Fruit fly (Drosophila melanogaster) whole organism, embryonic: ENCODE measurements around the gene Crys.

Experiments
- Atf-2 ChIP-seq: fragments of 200-800 bp; sonication (Bioruptor generic); optimal IDR thresholded peaks from 2 replicates; lab custom pipeline; 2016; ENCODE audit warnings: missing biosample characterization, missing genetic modification characterization
- Atf3 ChIP-seq: fragments of 200-800 bp; sonication (Bioruptor generic); optimal IDR thresholded peaks from 3 replicates; lab custom pipeline; 2016; ENCODE audit warnings: missing biosample characterization, missing genetic modification characterization
- Atf6 ChIP-seq: fragments of 200-800 bp; sonication (Bioruptor generic); IDR thresholded peaks from 2 replicates; pipeline ENCODE4 v1.3.6; 2022; ENCODE audit warnings: missing biosample characterization, missing genetic modification characterization
- C15 ChIP-seq: fragments of 200-800 bp; sonication (Bioruptor generic); IDR thresholded peaks from 3 replicates; pipeline ENCODE4 v1.3.6; 2022; ENCODE audit warnings: missing biosample characterization, missing genetic modification characterization
- CG10321 ChIP-seq: fragments of 200-800 bp; sonication (Bioruptor generic); IDR thresholded peaks from 2 replicates; pipeline ENCODE4 v1.3.6; 2022; ENCODE audit warnings: missing biosample characterization, missing genetic modification characterization
- CG13424 ChIP-seq: fragments of 200-800 bp; sonication (Bioruptor generic); optimal IDR thresholded peaks from 2 replicates; lab custom pipeline; 2019; ENCODE audit warnings: missing biosample characterization, mild to moderate bottlenecking, missing genetic modification characterization, moderate library complexity
- CG14050 ChIP-seq: fragments of 200-800 bp; sonication (Bioruptor generic); IDR thresholded peaks from 3 replicates; pipeline ENCODE4 v1.3.6; 2022; ENCODE audit warnings: missing biosample characterization, missing genetic modification characterization
- CG14441 ChIP-seq: fragments of 200-800 bp; sonication (Bioruptor generic); IDR thresholded peaks from 2 replicates; pipeline ENCODE4 v1.3.6; 2022; ENCODE audit warnings: missing biosample characterization, missing genetic modification characterization
- CG1529 ChIP-seq: fragments of 200-800 bp; sonication (Bioruptor generic); optimal IDR thresholded peaks from 3 replicates; lab custom pipeline; 2018; ENCODE audit warnings: missing biosample characterization, missing genetic modification characterization
- CG15601 ChIP-seq: fragments of 200-800 bp; sonication (Bioruptor generic); optimal IDR thresholded peaks from 3 replicates; lab custom pipeline; 2019; ENCODE audit warnings: missing biosample characterization, mild to moderate bottlenecking, missing genetic modification characterization, moderate library complexity
- CG15696 ChIP-seq: fragments of 200-800 bp; sonication (Bioruptor generic); optimal IDR thresholded peaks from 2 replicates; lab custom pipeline; 2019; ENCODE audit warnings: missing biosample characterization, mild to moderate bottlenecking, missing genetic modification characterization, moderate library complexity
- CG17385 ChIP-seq: fragments of 200-800 bp; sonication (Bioruptor generic); optimal IDR thresholded peaks from 3 replicates; lab custom pipeline; 2018; ENCODE audit warnings: missing biosample characterization, mild to moderate bottlenecking, missing genetic modification characterization
- CG17829 ChIP-seq: fragments of 200-800 bp; optimal IDR thresholded peaks from 2 replicates; lab custom pipeline; 2019; ENCODE audit warnings: missing biosample characterization, mild to moderate bottlenecking, missing genetic modification characterization, moderate library complexity
- CG2199 ChIP-seq: fragments of 200-800 bp; sonication (Bioruptor generic); IDR thresholded peaks from 3 replicates; pipeline ENCODE4 v1.3.6; 2022; ENCODE audit warnings: missing biosample characterization, missing genetic modification characterization
- CG2678 ChIP-seq: fragments of 200-800 bp; sonication (Bioruptor generic); optimal IDR thresholded peaks from 3 replicates; lab custom pipeline; 2019; ENCODE audit warnings: missing biosample characterization, mild to moderate bottlenecking, missing genetic modification characterization, moderate library complexity
- CG30431 ChIP-seq: fragments of 200-800 bp; sonication (Bioruptor generic); optimal IDR thresholded peaks from 2 replicates; lab custom pipeline; 2017; ENCODE audit warnings: missing biosample characterization, missing genetic modification characterization
- CG31388 ChIP-seq: fragments of 200-800 bp; sonication (Bioruptor generic); optimal IDR thresholded peaks from 2 replicates; lab custom pipeline; 2016; ENCODE audit warnings: missing biosample characterization, missing genetic modification characterization
- CG3281 ChIP-seq: fragments of 200-800 bp; sonication (Bioruptor generic); optimal IDR thresholded peaks from 3 replicates; lab custom pipeline; 2017; ENCODE audit warnings: missing biosample characterization, mild to moderate bottlenecking, missing genetic modification characterization
- CG3407 ChIP-seq: fragments of 200-800 bp; sonication (Bioruptor generic); optimal IDR thresholded peaks from 2 replicates; lab custom pipeline; 2018; ENCODE audit warnings: missing biosample characterization, mild to moderate bottlenecking, missing genetic modification characterization
- CG3838 ChIP-seq: fragments of 200-800 bp; sonication (Bioruptor generic); optimal IDR thresholded peaks from 3 replicates; lab custom pipeline; 2016; ENCODE audit warnings: missing biosample characterization, missing genetic modification characterization
- CG5245 ChIP-seq: fragments of 200-800 bp; sonication (Bioruptor generic); optimal IDR thresholded peaks from 3 replicates; lab custom pipeline; 2016; ENCODE audit warnings: missing biosample characterization, missing genetic modification characterization
- CG5953 ChIP-seq: fragments of 200-800 bp; sonication (Bioruptor generic); IDR thresholded peaks from 2 replicates; pipeline ENCODE4 v1.3.6; 2022; ENCODE audit warnings: missing biosample characterization, missing genetic modification characterization
- CG6175 ChIP-seq: fragments of 200-800 bp; sonication (Bioruptor generic); IDR thresholded peaks from 3 replicates; pipeline ENCODE4 v1.3.6; 2022; ENCODE audit warnings: missing biosample characterization, missing genetic modification characterization
- CG6254 ChIP-seq: fragments of 200-800 bp; sonication (Bioruptor generic); optimal IDR thresholded peaks from 3 replicates; lab custom pipeline; 2017; ENCODE audit warnings: mild to moderate bottlenecking, missing biosample characterization, missing genetic modification reagents, missing genetic modification characterization
- CG6654 ChIP-seq: fragments of 200-800 bp; sonication (Bioruptor generic); optimal IDR thresholded peaks from 2 replicates; lab custom pipeline; 2017; ENCODE audit warnings: missing biosample characterization, mild to moderate bottlenecking, missing genetic modification characterization
- CG8388 ChIP-seq: fragments of 200-800 bp; sonication (Bioruptor generic); optimal IDR thresholded peaks from 2 replicates; lab custom pipeline; 2019; ENCODE audit warnings: missing biosample characterization, mild to moderate bottlenecking, missing genetic modification characterization, moderate library complexity
- CoRest ChIP-seq: fragments of 200-800 bp; sonication (Bioruptor generic); optimal IDR thresholded peaks from 3 replicates; lab custom pipeline; 2018; ENCODE audit warnings: missing biosample characterization, mild to moderate bottlenecking, missing genetic modification characterization, moderate library complexity
- E2f1 ChIP-seq: fragments of 200-800 bp; sonication (Bioruptor generic); IDR thresholded peaks from 2 replicates; pipeline ENCODE4 v1.3.6; 2022; ENCODE audit warnings: missing biosample characterization, missing genetic modification characterization
- HLH4C ChIP-seq: fragments of 200-800 bp; sonication (Bioruptor generic); IDR thresholded peaks from 3 replicates; pipeline ENCODE4 v1.3.6; 2022; ENCODE audit warnings: missing biosample characterization, missing genetic modification characterization; ENCODE audit not compliant: partially characterized antibody
- Med ChIP-seq: fragments of 200-800 bp; sonication (Bioruptor generic); peaks from one replicate; lab custom pipeline; 2016; ENCODE audit warnings: missing biosample characterization, missing genetic modification characterization, mild to moderate bottlenecking, inconsistent platforms, moderate library complexity
- Oaz ChIP-seq: fragments of 200-800 bp; sonication (Bioruptor generic); IDR thresholded peaks from 2 replicates; pipeline ENCODE4 v1.3.6; 2022; ENCODE audit warnings: missing biosample characterization, missing genetic modification characterization
- Stat92E ChIP-seq, 3 experiments: fragments of >200 bp in 2 of 3; fragments of 200-800 bp in 1 of 3; sonication (Bioruptor generic) in 1 of 3; optimal IDR thresholded peaks; 2 replicates each; lab custom pipeline; 2017 to 2019; ENCODE audit warnings: missing biosample characterization in 3 of 3, missing genetic modification characterization in 3 of 3, mild to moderate bottlenecking in 1 of 3, moderate library complexity in 1 of 3
- Tbp ChIP-seq: fragments of >200 bp; optimal IDR thresholded peaks from 2 replicates; lab custom pipeline; 2018; ENCODE audit warnings: missing biosample characterization, missing genetic modification characterization
- Xbp1 ChIP-seq: fragments of 200-800 bp; sonication (Bioruptor generic); optimal IDR thresholded peaks from 3 replicates; lab custom pipeline; 2016; ENCODE audit warnings: missing biosample characterization, mild to moderate bottlenecking, missing genetic modification characterization
- ash1 ChIP-seq: fragments of 200-800 bp; sonication (Bioruptor generic); optimal IDR thresholded peaks from 2 replicates; lab custom pipeline; 2018; ENCODE audit warnings: missing biosample characterization, mild to moderate bottlenecking, missing genetic modification characterization
- bbx ChIP-seq: fragments of 200-800 bp; sonication (Bioruptor generic); IDR thresholded peaks from 2 replicates; pipeline ENCODE4 v1.3.6; 2022; ENCODE audit warnings: missing biosample characterization, missing genetic modification characterization; ENCODE audit not compliant: partially characterized antibody
- corto ChIP-seq: fragments of 200-800 bp; sonication (Bioruptor generic); optimal IDR thresholded peaks from 2 replicates; lab custom pipeline; 2016; ENCODE audit warnings: missing biosample characterization, mild to moderate bottlenecking, missing genetic modification characterization, moderate library complexity
- dmrt99B ChIP-seq: fragments of 200-800 bp; sonication (Bioruptor generic); optimal IDR thresholded peaks from 2 replicates; lab custom pipeline; 2018; ENCODE audit warnings: missing biosample characterization, mild to moderate bottlenecking, missing genetic modification characterization, moderate library complexity
- emc ChIP-seq: fragments of 200-800 bp; sonication (Bioruptor generic); optimal IDR thresholded peaks from 2 replicates; lab custom pipeline; 2016; ENCODE audit warnings: missing biosample characterization, missing genetic modification characterization
- en ChIP-seq: fragments of 200-800 bp; sonication (Bioruptor generic); optimal IDR thresholded peaks from 2 replicates; lab custom pipeline; 2016; ENCODE audit warnings: missing biosample characterization, missing genetic modification characterization
- eyg ChIP-seq: fragments of 200-800 bp; sonication (Bioruptor generic); optimal IDR thresholded peaks from 3 replicates; lab custom pipeline; 2016; ENCODE audit warnings: missing biosample characterization, missing genetic modification characterization
- insv ChIP-seq, 2 experiments: fragments of 200-800 bp; sonication (Bioruptor generic); optimal IDR thresholded peaks; 3 replicates each; lab custom pipeline; 2016 to 2018; ENCODE audit warnings: missing biosample characterization in 2 of 2, missing genetic modification characterization in 2 of 2
- kah ChIP-seq: fragments of 200-800 bp; sonication (Bioruptor generic); optimal IDR thresholded peaks from 2 replicates; lab custom pipeline; 2018; ENCODE audit warnings: missing biosample characterization, mild to moderate bottlenecking, missing genetic modification characterization
- nmo ChIP-seq: fragments of 200-800 bp; sonication (Bioruptor generic); optimal IDR thresholded peaks from 2 replicates; lab custom pipeline; 2018; ENCODE audit warnings: missing biosample characterization, mild to moderate bottlenecking, missing genetic modification characterization, moderate library complexity
- pho ChIP-seq: fragments of 200-800 bp; sonication (Bioruptor generic); optimal IDR thresholded peaks from 2 replicates; lab custom pipeline; 2016; ENCODE audit warnings: missing biosample characterization, missing genetic modification characterization
- seq ChIP-seq: fragments of 200-800 bp; sonication (Bioruptor generic); IDR thresholded peaks from 2 replicates; pipeline ENCODE4 v1.3.6; 2022; ENCODE audit warnings: missing biosample characterization, missing genetic modification characterization
- sima ChIP-seq: fragments of 200-800 bp; sonication (Bioruptor generic); optimal IDR thresholded peaks from 2 replicates; lab custom pipeline; 2016; ENCODE audit warnings: missing biosample characterization, missing genetic modification characterization
- sna ChIP-seq: fragments of 200-800 bp; sonication (Bioruptor generic); IDR thresholded peaks from 2 replicates; pipeline ENCODE4 v1.3.6; 2022; ENCODE audit warnings: missing biosample characterization, missing genetic modification characterization; ENCODE audit not compliant: partially characterized antibody
- tap ChIP-seq: fragments of 200-800 bp; optimal IDR thresholded peaks from 3 replicates; lab custom pipeline; 2019; ENCODE audit warnings: missing biosample characterization, mild to moderate bottlenecking, missing genetic modification characterization, moderate library complexity
- tgo ChIP-seq: fragments of 200-800 bp; sonication (Bioruptor generic); IDR thresholded peaks from 3 replicates; pipeline ENCODE4 v1.3.6; 2022; ENCODE audit warnings: missing biosample characterization, missing genetic modification characterization
- twi ChIP-seq: fragments of 200-800 bp; optimal IDR thresholded peaks from 2 replicates; lab custom pipeline; 2019; ENCODE audit warnings: missing biosample characterization, mild to moderate bottlenecking, missing genetic modification characterization, moderate library complexity
- vvl ChIP-seq: fragments of 200-800 bp; sonication (Bioruptor generic); IDR thresholded peaks from 2 replicates; pipeline ENCODE4 v1.3.6; 2022; ENCODE audit warnings: missing biosample characterization, missing genetic modification characterization

The Crys gene

dm6 chr2L:11987945-11988344, 44.0 kb downstream of the Crys start, which contains the start of the genes CG6686 and CG34163 (continued):
- no peak for TF ChIP-seq CG15696 (tag; lab: Kevin White, UChicago)
- TF ChIP-seq C15 (GFP tag; lab: Robert Waterston, UW): no peak
- peak; percentile 99 for TF ChIP-seq CG17385 (GFP tag; lab: Kevin White, UChicago)
- peak; percentile 61 for TF ChIP-seq Xbp1
- TF ChIP-seq CG6254 (GFP tag; lab: Kevin White, UChicago): peak; percentile 19
- no peak for TF ChIP-seq CG30431 (GFP tag; lab: Kevin White, UChicago)
- TF ChIP-seq tap (tag; lab: Kevin White, UChicago): no peak
- TF ChIP-seq CG3838: peak; percentile 7
- no peak for TF ChIP-seq Oaz (GFP tag; lab: Robert Waterston, UW)
- no peak for TF ChIP-seq Atf3
- TF ChIP-seq kah (GFP tag; lab: Kevin White, UChicago): no peak
- no peak for TF ChIP-seq sna (GFP tag; lab: Robert Waterston, UW)
- no peak for TF ChIP-seq emc (GFP tag; lab: Kevin White, UChicago)
- no peak for TF ChIP-seq eyg (GFP tag; lab: Kevin White, UChicago)
- no peak for TF ChIP-seq CG5953 (GFP tag; lab: Robert Waterston, UW)
- TF ChIP-seq CG3281 (GFP tag; lab: Kevin White, UChicago): peak; percentile 35
- TF ChIP-seq corto (GFP tag; lab: Kevin White, UChicago): no peak
- TF ChIP-seq bbx (GFP tag; lab: Robert Waterston, UW): no peak
- TF ChIP-seq nmo (GFP tag; lab: Kevin White, UChicago): peak; percentile 69
- peak; percentile 87 for TF ChIP-seq Med (GFP tag; lab: Kevin White, UChicago)
- TF ChIP-seq CG13424: peak; percentile 23
- no peak for TF ChIP-seq CG1529
- no peak for TF ChIP-seq tgo
- TF ChIP-seq dmrt99B (tag; lab: Kevin White, UChicago): no peak
- no peak for TF ChIP-seq twi (tag; lab: Kevin White, UChicago)
- no peak for TF ChIP-seq CG31388 (GFP tag; lab: Kevin White, UChicago)
- no peak for TF ChIP-seq ash1 (GFP tag; lab: Kevin White, UChicago)
- TF ChIP-seq en (GFP tag; lab: Kevin White, UChicago): no peak
- peak; percentile 53 for TF ChIP-seq pho
- no peak for TF ChIP-seq CG3407 (GFP tag; lab: Kevin White, UChicago)
- peak; percentile 27 for TF ChIP-seq CG15601 (tag; lab: Kevin White, UChicago)
- peak; percentile 40; the same call in 1 of the 2 replicates for TF ChIP-seq vvl
- TF ChIP-seq seq: no peak
- TF ChIP-seq CG2199: 0 out of 3 replicates have a peak, but pooled peaks have one; percentile 29
- no peak for TF ChIP-seq CG8388 (GFP tag; lab: Kevin White, UChicago)

DNA sequence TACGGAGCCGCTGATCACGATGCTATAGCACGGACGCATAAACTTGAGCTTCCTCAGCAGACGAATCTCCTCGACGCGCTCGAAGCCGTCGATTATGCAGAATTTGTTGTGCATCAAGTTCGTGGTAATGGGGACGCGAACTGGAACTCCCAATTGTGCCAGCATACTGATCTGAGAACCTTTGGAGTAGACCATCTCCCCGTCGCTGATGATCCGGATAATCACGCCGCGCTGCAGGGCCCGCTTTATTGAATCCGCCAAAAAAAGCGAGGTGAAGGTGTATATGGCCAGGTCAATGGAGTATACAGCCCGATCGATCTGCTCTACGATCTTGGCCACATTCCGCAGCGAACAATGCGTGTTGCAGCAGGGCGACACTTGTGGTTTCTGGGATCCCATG, 45.3 kb downstream of the Crys start:
- no peak for TF ChIP-seq E2f1 (GFP tag; lab: Robert Waterston, UW)
- no peak for TF ChIP-seq CG6654 (GFP tag; lab: Kevin White, UChicago)
- TF ChIP-seq Atf6 (GFP tag; lab: Robert Waterston, UW): no peak
- TF ChIP-seq sima (GFP tag; lab: Kevin White, UChicago): no peak
- TF ChIP-seq CG17829 (tag; lab: Kevin White, UChicago): no peak
- no peak for TF ChIP-seq insv (GFP tag; optimal IDR thresholded peaks at IDR 0.05; lab: Kevin White, UChicago)
- no peak for TF ChIP-seq CG5245
- TF ChIP-seq Stat92E (GFP tag; optimal IDR thresholded peaks at IDR 0.05; lab: Kevin White, UChicago): no peak
- TF ChIP-seq Tbp (GFP tag; lab: Kevin White, UChicago): no peak
- no peak for TF ChIP-seq CG14050 (GFP tag; lab: Robert Waterston, UW)
- no peak for TF ChIP-seq Atf-2 (GFP tag; lab: Kevin White, UChicago)
- no peak for TF ChIP-seq CG2678
- TF ChIP-seq CoRest (tag; lab: Kevin White, UChicago): no peak
- TF ChIP-seq CG14441 (GFP tag; lab: Robert Waterston, UW): no peak
- TF ChIP-seq CG6175 (GFP tag; lab: Robert Waterston, UW): no peak
- TF ChIP-seq HLH4C (GFP tag; lab: Robert Waterston, UW): no peak
- no peak for TF ChIP-seq CG10321 (GFP tag; lab: Robert Waterston, UW)
- TF ChIP-seq CG15696 (tag; lab: Kevin White, UChicago): no peak
